Worm (Caenorhabditis elegans): ENCODE results near the gene C34D1.4.
A peak's percentile ranks its signal among the peaks of the same experiment; 100 is the strongest.

Gene C34D1.4

ce11 chrV:13212584-13212983 is 46.5 kb downstream of the C34D1.4 start:
- TF ChIP-seq mep-1 (tag; optimal IDR thresholded peaks at IDR 0.05) (no peak), sem-2 (GFP tag; optimal IDR thresholded peaks at IDR 0.05) (no peak), ztf-11 (tag; optimal IDR thresholded peaks at IDR 0.05) (no peak), ceh-39 (tag; optimal IDR thresholded peaks at IDR 0.05) (no peak), lsy-2 (tag; optimal IDR thresholded peaks at IDR 0.05) (no peak), nhr-237 (tag; optimal IDR thresholded peaks at IDR 0.05) (no peak), elt-1 (tag; optimal IDR thresholded peaks at IDR 0.05; ENCODE audit: borderline replicate concordance, insufficient read depth) (no peak), ces-1 (GFP tag; optimal IDR thresholded peaks at IDR 0.05) (no peak)

- TF ChIP-seq sptf-1 (tag; optimal IDR thresholded peaks at IDR 0.05): no peak
- no peak for TF ChIP-seq mep-1 (tag; optimal IDR thresholded peaks at IDR 0.05)
- TF ChIP-seq cnd-1 (tag; optimal IDR thresholded peaks at IDR 0.05): no peak
- TF ChIP-seq pha-4 (tag; optimal IDR thresholded peaks at IDR 0.05): peak; percentile 53
- no peak for TF ChIP-seq ceh-83 (GFP tag; optimal IDR thresholded peaks at IDR 0.05)
- no peak for TF ChIP-seq unc-62 (GFP tag; optimal IDR thresholded peaks at IDR 0.05)
- TF ChIP-seq flh-1 (GFP tag; optimal IDR thresholded peaks at IDR 0.05): no peak
- no peak for TF ChIP-seq ces-1 (GFP tag; optimal IDR thresholded peaks at IDR 0.05)
- TF ChIP-seq ham-2 (GFP tag; optimal IDR thresholded peaks at IDR 0.05): no peak
Measured at ce11 chrV:13209567-13209966, 49.5 kb downstream of the C34D1.4 start, which contains the start of gene F57B1.6. F57B1.6 (plus strand) TSS chrV:13209645.

- TF ChIP-seq unc-39 (tag; optimal IDR thresholded peaks at IDR 0.05): no peak
- no peak for TF ChIP-seq ces-1 (GFP tag; optimal IDR thresholded peaks at IDR 0.05)
- TF ChIP-seq ceh-39 (tag; optimal IDR thresholded peaks at IDR 0.05): no peak
- no peak for TF ChIP-seq lin-13 (tag; optimal IDR thresholded peaks at IDR 0.05)
- TF ChIP-seq hlh-1 (tag; optimal IDR thresholded peaks at IDR 0.05): no peak
- TF ChIP-seq nhr-237 (tag; optimal IDR thresholded peaks at IDR 0.05): no peak
- TF ChIP-seq unc-120 (tag; optimal IDR thresholded peaks at IDR 0.05; ENCODE audit: poor library complexity, severe bottlenecking): no peak
- TF ChIP-seq drap-1 (GFP tag; optimal IDR thresholded peaks at IDR 0.05): no peak
- TF ChIP-seq pha-4 (tag; optimal IDR thresholded peaks at IDR 0.05): no peak
- no peak for TF ChIP-seq zip-8 (tag; optimal IDR thresholded peaks at IDR 0.05)
- no peak for TF ChIP-seq ceh-43 (GFP tag; optimal IDR thresholded peaks at IDR 0.05)
- no peak for TF ChIP-seq flh-1 (GFP tag; optimal IDR thresholded peaks at IDR 0.05)
- no peak for TF ChIP-seq sem-2 (GFP tag; optimal IDR thresholded peaks at IDR 0.05)
- TF ChIP-seq elt-1 (tag; optimal IDR thresholded peaks at IDR 0.05; ENCODE audit: borderline replicate concordance, insufficient read depth): no peak
- no peak for TF ChIP-seq mls-2 (tag; optimal IDR thresholded peaks at IDR 0.05)
- TF ChIP-seq cnd-1 (tag; optimal IDR thresholded peaks at IDR 0.05): no peak
- no peak for TF ChIP-seq nhr-28 (tag; optimal IDR thresholded peaks at IDR 0.05)
- no peak for TF ChIP-seq bed-3 (GFP tag; optimal IDR thresholded peaks at IDR 0.05)
Measured at ce11 chrV:13207426-13207825, 51.7 kb downstream of the C34D1.4 start, which contains the start of gene F57B1.5. F57B1.5 (plus strand) TSS chrV:13207726.
